Worm (Caenorhabditis elegans) whole organism, late embryonic: ENCODE data around the gene C46G7.2.

ENCODE experiments used
- F13H6.1 ChIP-seq: sonication (generic microtip); optimal IDR thresholded peaks from 2 replicates; lab custom pipeline; 2016; ENCODE audit warnings: missing genetic modification characterization, missing compliant biosample characterization
- ceh-14 ChIP-seq: sonication (generic microtip); optimal IDR thresholded peaks from 2 replicates; lab custom pipeline; 2016; ENCODE audit warnings: missing genotype, missing genetic modification characterization, missing compliant biosample characterization
- ceh-19 ChIP-seq: fragments of 200-800 bp; sonication (Bioruptor generic); optimal IDR thresholded peaks from 2 replicates; lab custom pipeline; 2018; ENCODE audit warnings: mild to moderate bottlenecking, missing genetic modification characterization, missing compliant biosample characterization
- ceh-9 ChIP-seq: sonication (generic microtip); optimal IDR thresholded peaks from 2 replicates; lab custom pipeline; 2016; ENCODE audit warnings: mild to moderate bottlenecking, missing genetic modification characterization, inconsistent platforms, missing compliant biosample characterization
- hlh-15 ChIP-seq: sonication (generic microtip); optimal IDR thresholded peaks from 2 replicates; lab custom pipeline; 2016; ENCODE audit warnings: missing genetic modification characterization, missing compliant biosample characterization
- hlh-30 ChIP-seq: sonication (generic microtip); optimal IDR thresholded peaks from 2 replicates; lab custom pipeline; 2017; ENCODE audit warnings: antibody characterized with exemption, missing genetic modification characterization, missing compliant biosample characterization; ENCODE audit not compliant: insufficient read depth
- lin-11 ChIP-seq: fragments of 200-800 bp; sonication (Bioruptor generic); optimal IDR thresholded peaks from 2 replicates; lab custom pipeline; 2018; ENCODE audit warnings: mild to moderate bottlenecking, missing genetic modification characterization, missing compliant biosample characterization
- pqm-1 ChIP-seq: sonication (generic microtip); optimal IDR thresholded peaks from 2 replicates; lab custom pipeline; 2016; ENCODE audit warnings: missing genetic modification characterization, missing compliant biosample characterization
- rnt-1 ChIP-seq: sonication (generic microtip); optimal IDR thresholded peaks from 2 replicates; lab custom pipeline; 2016; ENCODE audit warnings: missing genetic modification characterization, missing compliant biosample characterization

ce11 chrIV:5970526-5970925 is 44.5 kb upstream of the C46G7.2 start:
- TF ChIP-seq lin-11 (tag; lab: Kevin White, UChicago) (no peak), rnt-1 (no peak), ceh-14 (tag; lab: Kevin White, UChicago) (no peak), pqm-1 (tag; lab: Kevin White, UChicago) (no peak), hlh-15 (tag; lab: Kevin White, UChicago) (no peak), ceh-9 (tag; lab: Kevin White, UChicago) (no peak), ceh-19 (GFP tag; lab: Kevin White, UChicago) (no peak), F13H6.1 (tag; lab: Kevin White, UChicago) (no peak), hlh-30 (tag; lab: Kevin White, UChicago) (no peak)
